Fruit fly (Drosophila melanogaster) whole organism, embryonic: Measurements from ENCODE around the gene MFS9.
A peak's percentile ranks its signal among the peaks of the same experiment; 100 is the strongest.

Experiments
- Aef1 ChIP-seq: fragments of 200-800 bp; sonication (Bioruptor generic); IDR thresholded peaks from 3 replicates; pipeline ENCODE4 v1.3.6; 2022; ENCODE audit warnings: missing biosample characterization, missing genetic modification characterization
- Blimp-1 ChIP-seq: fragments of 200-800 bp; sonication (Bioruptor generic); optimal IDR thresholded peaks from 3 replicates; lab custom pipeline; 2018; ENCODE audit warnings: missing biosample characterization, missing genetic modification characterization, mild to moderate bottlenecking, moderate library complexity, missing genetic modification reagents
- Bteb2 ChIP-seq: fragments of 200-800 bp; sonication (Bioruptor generic); optimal IDR thresholded peaks from 2 replicates; lab custom pipeline; 2016; ENCODE audit warnings: missing biosample characterization, missing genetic modification characterization
- CG10565 ChIP-seq: fragments of 200-800 bp; sonication (Bioruptor generic); optimal IDR thresholded peaks from 3 replicates; lab custom pipeline; 2016; ENCODE audit warnings: missing biosample characterization, mild to moderate bottlenecking, missing genetic modification characterization
- CG11085 ChIP-seq: fragments of 200-800 bp; sonication (Bioruptor generic); IDR thresholded peaks from 2 replicates; pipeline ENCODE4 v1.3.6; 2022; ENCODE audit warnings: missing biosample characterization, missing genetic modification characterization
- CG11093 ChIP-seq: fragments of 200-800 bp; sonication (Bioruptor generic); IDR thresholded peaks from 3 replicates; pipeline ENCODE4 v1.3.6; 2022; ENCODE audit warnings: missing biosample characterization, missing genetic modification characterization
- CG11723 ChIP-seq: fragments of 200-800 bp; sonication (Bioruptor generic); optimal IDR thresholded peaks from 2 replicates; lab custom pipeline; 2017; ENCODE audit warnings: missing biosample characterization, mild to moderate bottlenecking, missing genetic modification characterization
- CG12104 ChIP-seq: fragments of 200-800 bp; sonication (Bioruptor generic); optimal IDR thresholded peaks from 3 replicates; lab custom pipeline; 2016; ENCODE audit warnings: missing biosample characterization, missing genetic modification characterization
- CG14441 ChIP-seq: fragments of 200-800 bp; sonication (Bioruptor generic); IDR thresholded peaks from 2 replicates; pipeline ENCODE4 v1.3.6; 2022; ENCODE audit warnings: missing biosample characterization, missing genetic modification characterization
- CG15696 ChIP-seq: fragments of 200-800 bp; sonication (Bioruptor generic); optimal IDR thresholded peaks from 2 replicates; lab custom pipeline; 2019; ENCODE audit warnings: missing biosample characterization, mild to moderate bottlenecking, missing genetic modification characterization, moderate library complexity
- CG1602 ChIP-seq: fragments of 200-800 bp; sonication (Bioruptor generic); optimal IDR thresholded peaks from 3 replicates; lab custom pipeline; 2016; ENCODE audit warnings: missing biosample characterization, missing genetic modification characterization
- CG16813 ChIP-seq: fragments of 200-800 bp; sonication (Bioruptor generic); IDR thresholded peaks from 3 replicates; pipeline ENCODE4 v1.3.6; 2022; ENCODE audit warnings: missing biosample characterization, missing genetic modification characterization; ENCODE audit not compliant: partially characterized antibody
- CG17385 ChIP-seq: fragments of 200-800 bp; sonication (Bioruptor generic); optimal IDR thresholded peaks from 3 replicates; lab custom pipeline; 2018; ENCODE audit warnings: missing biosample characterization, mild to moderate bottlenecking, missing genetic modification characterization
- CG31365 ChIP-seq: fragments of 200-800 bp; sonication (Bioruptor generic); optimal IDR thresholded peaks from 2 replicates; lab custom pipeline; 2018; ENCODE audit warnings: missing biosample characterization, mild to moderate bottlenecking, missing genetic modification characterization
- CG33557 ChIP-seq: fragments of 200-800 bp; sonication (Bioruptor generic); optimal IDR thresholded peaks from 2 replicates; lab custom pipeline; 2019; ENCODE audit warnings: missing biosample characterization, mild to moderate bottlenecking, missing genetic modification characterization, moderate library complexity
- CG3838 ChIP-seq: fragments of 200-800 bp; sonication (Bioruptor generic); optimal IDR thresholded peaks from 3 replicates; lab custom pipeline; 2016; ENCODE audit warnings: missing biosample characterization, missing genetic modification characterization
- CG3995 ChIP-seq: fragments of 200-800 bp; sonication (Bioruptor generic); optimal IDR thresholded peaks from 3 replicates; lab custom pipeline; 2016; ENCODE audit warnings: missing biosample characterization, missing genetic modification characterization
- CG4730 ChIP-seq: fragments of 200-800 bp; sonication (Bioruptor generic); IDR thresholded peaks from 2 replicates; pipeline ENCODE4 v1.3.6; 2022; ENCODE audit warnings: missing biosample characterization, missing genetic modification characterization
- CG6683 ChIP-seq: fragments of 200-800 bp; sonication (Bioruptor generic); optimal IDR thresholded peaks from 2 replicates; lab custom pipeline; 2017; ENCODE audit warnings: missing biosample characterization, mild to moderate bottlenecking, missing genetic modification characterization, missing genetic modification reagents
- CG6689 ChIP-seq: fragments of 200-800 bp; sonication (Bioruptor generic); IDR thresholded peaks from 2 replicates; pipeline ENCODE4 v1.3.6; 2022; ENCODE audit warnings: missing biosample characterization, missing genetic modification characterization
- CG7271 ChIP-seq: fragments of 200-800 bp; sonication (Bioruptor generic); optimal IDR thresholded peaks from 2 replicates; lab custom pipeline; 2018; ENCODE audit warnings: missing biosample characterization, mild to moderate bottlenecking, missing genetic modification characterization, moderate library complexity
- CG8089 ChIP-seq: fragments of 200-800 bp; sonication (Bioruptor generic); optimal IDR thresholded peaks from 3 replicates; lab custom pipeline; 2016; ENCODE audit warnings: missing biosample characterization, missing genetic modification characterization
- CG8290 ChIP-seq, 3 experiments: fragments of 200-800 bp; sonication (Bioruptor generic); optimal IDR thresholded peaks; 2 replicates each; lab custom pipeline; 2016 to 2019; ENCODE audit warnings: missing biosample characterization in 3 of 3, missing genetic modification characterization in 3 of 3, mild to moderate bottlenecking in 2 of 3, moderate library complexity in 1 of 3
- CG8944 ChIP-seq: fragments of 200-800 bp; sonication (Bioruptor generic); optimal IDR thresholded peaks from 3 replicates; lab custom pipeline; 2016; ENCODE audit warnings: missing biosample characterization, missing genetic modification characterization
- CG9437 ChIP-seq: fragments of 200-800 bp; sonication (Bioruptor generic); optimal IDR thresholded peaks from 2 replicates; lab custom pipeline; 2018; ENCODE audit warnings: missing biosample characterization, mild to moderate bottlenecking, missing genetic modification characterization
- CTCF ChIP-seq: fragments of 200-800 bp; sonication (Bioruptor generic); optimal IDR thresholded peaks from 2 replicates; lab custom pipeline; 2017; ENCODE audit warnings: missing biosample characterization, mild to moderate bottlenecking, missing genetic modification characterization, moderate library complexity
- Ets65A ChIP-seq: fragments of 200-800 bp; sonication (Bioruptor generic); peaks from one replicate; lab custom pipeline; 2016; ENCODE audit warnings: missing biosample characterization, missing genetic modification characterization
- Max ChIP-seq: fragments of 200-800 bp; sonication (Bioruptor generic); optimal IDR thresholded peaks from 2 replicates; lab custom pipeline; 2016; ENCODE audit warnings: missing biosample characterization, mild to moderate bottlenecking, missing genetic modification characterization
- NFAT ChIP-seq: fragments of 200-800 bp; sonication (Bioruptor generic); IDR thresholded peaks from 2 replicates; pipeline ENCODE4 v1.3.6; 2022; ENCODE audit warnings: missing biosample characterization, missing genetic modification characterization
- PHDP ChIP-seq: fragments of 200-800 bp; sonication (Bioruptor generic); optimal IDR thresholded peaks from 3 replicates; lab custom pipeline; 2018; ENCODE audit warnings: missing biosample characterization, mild to moderate bottlenecking, missing genetic modification characterization, moderate library complexity
- Six4 ChIP-seq: fragments of 200-800 bp; sonication (Bioruptor generic); optimal IDR thresholded peaks from 2 replicates; lab custom pipeline; 2016; ENCODE audit warnings: missing biosample characterization, missing genetic modification characterization
- Sox102F ChIP-seq: fragments of 200-800 bp; sonication (Bioruptor generic); optimal IDR thresholded peaks from 2 replicates; lab custom pipeline; 2018; ENCODE audit warnings: missing biosample characterization, mild to moderate bottlenecking, missing genetic modification characterization, moderate library complexity
- Sry-β ChIP-seq: fragments of 200-800 bp; sonication (Bioruptor generic); optimal IDR thresholded peaks from 2 replicates; lab custom pipeline; 2018; ENCODE audit warnings: missing biosample characterization, mild to moderate bottlenecking, missing genetic modification characterization, moderate library complexity
- abd-A ChIP-seq: fragments of 200-800 bp; sonication (Bioruptor generic); optimal IDR thresholded peaks from 3 replicates; lab custom pipeline; 2019; ENCODE audit warnings: missing biosample characterization, mild to moderate bottlenecking, missing genetic modification characterization, moderate library complexity
- ara ChIP-seq: fragments of 200-800 bp; sonication (Bioruptor generic); IDR thresholded peaks from 2 replicates; pipeline ENCODE4 v1.3.6; 2022; ENCODE audit warnings: missing biosample characterization, missing genetic modification characterization
- ato ChIP-seq: fragments of 200-800 bp; sonication (Bioruptor generic); IDR thresholded peaks from 2 replicates; pipeline ENCODE4 v1.3.6; 2022; ENCODE audit warnings: missing biosample characterization, missing genetic modification characterization; ENCODE audit not compliant: partially characterized antibody
- chinmo ChIP-seq: fragments of 200-800 bp; sonication (Bioruptor generic); IDR thresholded peaks from 4 replicates; pipeline ENCODE4 v1.3.6; 2022; ENCODE audit warnings: missing biosample characterization, missing genetic modification characterization; ENCODE audit not compliant: partially characterized antibody
- chm ChIP-seq: fragments of 200-800 bp; sonication (Bioruptor generic); IDR thresholded peaks from 2 replicates; pipeline ENCODE4 v1.3.6; 2022; ENCODE audit warnings: missing biosample characterization, missing genetic modification characterization
- crc ChIP-seq: fragments of 200-800 bp; sonication (Bioruptor generic); optimal IDR thresholded peaks from 2 replicates; lab custom pipeline; 2016; ENCODE audit warnings: missing biosample characterization, missing genetic modification characterization
- crp ChIP-seq, 2 experiments: fragments of 200-800 bp; sonication (Bioruptor generic); optimal IDR thresholded peaks; 2 replicates in 1 of 2; 3 replicates in 1 of 2; lab custom pipeline; 2017; ENCODE audit warnings: missing biosample characterization in 2 of 2, missing genetic modification characterization in 2 of 2, mild to moderate bottlenecking in 1 of 2, moderate library complexity in 1 of 2
- danr ChIP-seq: fragments of 200-800 bp; sonication (Bioruptor generic); IDR thresholded peaks from 2 replicates; pipeline ENCODE4 v1.3.6; 2022; ENCODE audit warnings: missing biosample characterization, missing genetic modification characterization
- dpn ChIP-seq, 2 experiments: fragments of 200-800 bp; sonication (Bioruptor generic); optimal IDR thresholded peaks; 3 replicates each; lab custom pipeline; 2016; ENCODE audit warnings: missing biosample characterization in 2 of 2, missing genetic modification characterization in 2 of 2
- gfzf ChIP-seq: fragments of 200-800 bp; sonication (Bioruptor generic); optimal IDR thresholded peaks from 2 replicates; lab custom pipeline; 2016; ENCODE audit warnings: missing biosample characterization, mild to moderate bottlenecking, missing genetic modification characterization, moderate library complexity
- h ChIP-seq: fragments of >200 bp; optimal IDR thresholded peaks from 2 replicates; lab custom pipeline; 2017
- jing ChIP-seq: fragments of 200-800 bp; sonication (Bioruptor generic); optimal IDR thresholded peaks from 2 replicates; lab custom pipeline; 2018; ENCODE audit warnings: missing biosample characterization, mild to moderate bottlenecking, missing genetic modification characterization
- pb ChIP-seq: fragments of 200-800 bp; sonication (Bioruptor generic); optimal IDR thresholded peaks from 3 replicates; lab custom pipeline; 2016; ENCODE audit warnings: missing biosample characterization, missing genetic modification characterization
- pfk ChIP-seq: fragments of 200-800 bp; sonication (Bioruptor generic); optimal IDR thresholded peaks from 2 replicates; lab custom pipeline; 2018; ENCODE audit warnings: missing biosample characterization, mild to moderate bottlenecking, missing genetic modification characterization, moderate library complexity
- sens ChIP-seq: fragments of 200-800 bp; sonication (Bioruptor generic); peaks from one replicate; lab custom pipeline; 2016; ENCODE audit warnings: missing biosample characterization, missing genetic modification characterization
- shn ChIP-seq: fragments of 200-800 bp; sonication (Bioruptor generic); optimal IDR thresholded peaks from 3 replicates; lab custom pipeline; 2016; ENCODE audit warnings: missing biosample characterization, missing genetic modification characterization
- ssp ChIP-seq: fragments of 200-800 bp; sonication (Bioruptor generic); IDR thresholded peaks from 2 replicates; pipeline ENCODE4 v1.3.6; 2022; ENCODE audit warnings: missing biosample characterization, missing genetic modification characterization
- stc ChIP-seq: fragments of 200-800 bp; sonication (Bioruptor generic); IDR thresholded peaks from 2 replicates; pipeline ENCODE4 v1.3.6; 2022; ENCODE audit warnings: missing biosample characterization, missing genetic modification characterization
- tgo ChIP-seq: fragments of 200-800 bp; sonication (Bioruptor generic); IDR thresholded peaks from 3 replicates; pipeline ENCODE4 v1.3.6; 2022; ENCODE audit warnings: missing biosample characterization, missing genetic modification characterization

Gene MFS9

dm6 chr3R:20555720-20556280, 43.5 kb upstream of the MFS9 start (continued):
- TF ChIP-seq shn (GFP tag; lab: Kevin White, UChicago) (no peak), Sry-β (no peak), NFAT (no peak), CG7271 (no peak), CG8089 (no peak), CG16813 (no peak), crp (GFP tag; optimal IDR thresholded peaks at IDR 0.05; lab: Kevin White, UChicago) (no peak), CG8290 (GFP tag; optimal IDR thresholded peaks at IDR 0.05; lab: Kevin White, UChicago) (no peak), CG8290 (tag; optimal IDR thresholded peaks at IDR 0.05; lab: Kevin White, UChicago) (peak; percentile 66 to 88), CG11093 (GFP tag; lab: Robert Waterston, UW) (no peak), CG10565 (GFP tag; lab: Kevin White, UChicago) (no peak), CG8944 (no peak), CG11085 (GFP tag; lab: Robert Waterston, UW) (no peak), CG11723 (GFP tag; lab: Kevin White, UChicago) (no peak), CG12104 (GFP tag; lab: Kevin White, UChicago) (no peak), CG33557 (GFP tag; lab: Kevin White, UChicago) (peak; percentile 75), PHDP (tag; lab: Kevin White, UChicago) (peak; percentile 12), CG15696 (peak; percentile 64), Blimp-1 (GFP tag; lab: Kevin White, UChicago) (no peak), Bteb2 (no peak), CG3838 (GFP tag; lab: Kevin White, UChicago) (no peak), CG17385 (GFP tag; lab: Kevin White, UChicago) (no peak), CG9437 (no peak), jing (GFP tag; lab: Kevin White, UChicago) (no peak), stc (GFP tag; lab: Robert Waterston, UW) (0 out of 2 replicates have a peak, but pooled peaks have one; percentile 8), chinmo (peak; percentile 87; the same call in 3 of the 4 replicates), CG6689 (GFP tag; lab: Robert Waterston, UW) (no peak), chm (GFP tag; lab: Robert Waterston, UW) (no peak), h (lab: Kevin White, UChicago) (no peak), ssp (GFP tag; lab: Robert Waterston, UW) (no peak), ato (GFP tag; lab: Robert Waterston, UW) (no peak), crc (GFP tag; lab: Kevin White, UChicago) (no peak), pfk (GFP tag; lab: Kevin White, UChicago) (peak; percentile 75), CG1602 (GFP tag; lab: Kevin White, UChicago) (no peak), sens (GFP tag; lab: Kevin White, UChicago) (no peak), CTCF (no peak), dpn (GFP tag; optimal IDR thresholded peaks at IDR 0.05; lab: Kevin White, UChicago) (no peak), CG6683 (GFP tag; lab: Kevin White, UChicago) (no peak), abd-A (peak; percentile 37), Aef1 (GFP tag; lab: Robert Waterston, UW) (no peak), Max (GFP tag; lab: Kevin White, UChicago) (no peak), Ets65A (no peak), CG3995 (GFP tag; lab: Kevin White, UChicago) (no peak), CG4730 (no peak), CG31365 (tag; lab: Kevin White, UChicago) (no peak), tgo (GFP tag; lab: Robert Waterston, UW) (no peak), Six4 (GFP tag; lab: Kevin White, UChicago) (no peak), gfzf (GFP tag; lab: Kevin White, UChicago) (no peak), Sox102F (GFP tag; lab: Kevin White, UChicago) (no peak), ara (GFP tag; lab: Robert Waterston, UW) (no peak), CG14441 (GFP tag; lab: Robert Waterston, UW) (no peak), danr (GFP tag; lab: Robert Waterston, UW) (peak; percentile 33; the same call in 1 of the 2 replicates), pb (GFP tag; lab: Kevin White, UChicago) (no peak)
